Comparison of ENCODE assay signal across 5 fruit fly cellular contexts in genomic region chrX:8890974-8891373, dm6.
A peak's percentile ranks its signal among the peaks of the same experiment; 100 is the strongest.
TF ChIP-seq lines count a peak whose summit lies in the region.

No protein-coding gene starts in this region.

- no peak for TF ChIP-seq CTCF in whole organism, embryonic (GFP tag; optimal IDR thresholded peaks at IDR 0.05; lab: Kevin White, UChicago)

TF ChIP-seq in whole organism, adult, 20 proteins besides CTCF, POLR2A, EP300 and RAD21:
- TF ChIP-seq bab1 (GFP tag; optimal IDR thresholded peaks at IDR 0.05; lab: Kevin White, UChicago) (no peak), CG5204 (GFP tag; optimal IDR thresholded peaks at IDR 0.05; lab: Kevin White, UChicago) (peak; percentile 34), cic (GFP tag; optimal IDR thresholded peaks at IDR 0.05; lab: Kevin White, UChicago) (no peak), CG7101 (tag; optimal IDR thresholded peaks at IDR 0.05; lab: Kevin White, UChicago) (no peak)

TF ChIP-seq in whole organism, embryonic, 481 proteins besides CTCF, POLR2A, EP300 and RAD21 (continues in another document):
- TF ChIP-seq pan (optimal IDR thresholded peaks at IDR 0.05; lab: Kevin White, UChicago) (no peak), pan (GFP tag; optimal IDR thresholded peaks at IDR 0.05 in 1 of 2, IDR thresholded peaks at IDR 0.05 in 1 of 2) (peak in 1 of 2 experiments; percentile 20), crp (GFP tag; optimal IDR thresholded peaks at IDR 0.05; lab: Kevin White, UChicago) (no peak), bsh (GFP tag; optimal IDR thresholded peaks at IDR 0.05; lab: Kevin White, UChicago) (peak in 1 of 2 experiments; percentile 39), chm (GFP tag; IDR thresholded peaks at IDR 0.05; lab: Robert Waterston, UW) (no peak), CG14050 (GFP tag; IDR thresholded peaks at IDR 0.05; lab: Robert Waterston, UW) (0 out of 3 replicates have a peak, but pooled peaks have one; percentile 9), E2f2 (GFP tag; IDR thresholded peaks at IDR 0.05; lab: Robert Waterston, UW) (no peak), CG9609 (GFP tag; optimal IDR thresholded peaks at IDR 0.05; lab: Kevin White, UChicago) (peak; percentile 13), CG11093 (GFP tag; IDR thresholded peaks at IDR 0.05; lab: Robert Waterston, UW) (no peak), Atf6 (GFP tag; IDR thresholded peaks at IDR 0.05; lab: Robert Waterston, UW) (0 out of 2 replicates have a peak, but pooled peaks have one; percentile 9), Atf3 (GFP tag; optimal IDR thresholded peaks at IDR 0.05; lab: Kevin White, UChicago) (no peak), NfI (GFP tag; optimal IDR thresholded peaks at IDR 0.05; lab: Kevin White, UChicago) (no peak), HLH4C (GFP tag; IDR thresholded peaks at IDR 0.05; lab: Robert Waterston, UW; ENCODE audit: partially characterized antibody) (no peak), dimm (GFP tag; IDR thresholded peaks at IDR 0.05; lab: Robert Waterston, UW) (no peak), her (GFP tag; optimal IDR thresholded peaks at IDR 0.05; lab: Kevin White, UChicago) (no peak), Sry-δ (GFP tag; optimal IDR thresholded peaks at IDR 0.05; lab: Kevin White, UChicago) (no peak), CG2120 (GFP tag; optimal IDR thresholded peaks at IDR 0.05; lab: Kevin White, UChicago) (peak; percentile 29), Blimp-1 (GFP tag; optimal IDR thresholded peaks at IDR 0.05; lab: Kevin White, UChicago) (no peak), hbn (GFP tag; IDR thresholded peaks at IDR 0.05; lab: Robert Waterston, UW; ENCODE audit: partially characterized antibody) (no peak), Dll (GFP tag; IDR thresholded peaks at IDR 0.05; lab: Robert Waterston, UW; ENCODE audit: partially characterized antibody) (no peak), GATAe (GFP tag; conservative IDR thresholded peaks at IDR 0.05; lab: Robert Waterston, UW) (no peak)

TF ChIP-seq in whole organism, prepupa, 60 proteins besides CTCF, POLR2A, EP300 and RAD21 (continues in another document):
- TF ChIP-seq CG16779 (tag; optimal IDR thresholded peaks at IDR 0.05; lab: Kevin White, UChicago) (no peak), CG3919 (GFP tag; optimal IDR thresholded peaks at IDR 0.05; lab: Kevin White, UChicago) (peak; percentile 25), CG11762 (GFP tag; optimal IDR thresholded peaks at IDR 0.05; lab: Kevin White, UChicago; ENCODE audit: insufficient read depth) (peak; percentile 31), cyc (GFP tag; optimal IDR thresholded peaks at IDR 0.05; lab: Kevin White, UChicago) (peak; percentile 43), Sox14 (GFP tag; optimal IDR thresholded peaks at IDR 0.05; lab: Kevin White, UChicago) (peak; percentile 55), CG1621 (tag; optimal IDR thresholded peaks at IDR 0.05; lab: Kevin White, UChicago) (no peak), fd59A (GFP tag; optimal IDR thresholded peaks at IDR 0.05; lab: Kevin White, UChicago) (peak; percentile 11), CG10669 (GFP tag; optimal IDR thresholded peaks at IDR 0.05; lab: Kevin White, UChicago) (peak; percentile 18), Ets96B (tag; optimal IDR thresholded peaks at IDR 0.05; lab: Kevin White, UChicago) (no peak), Smox (GFP tag; optimal IDR thresholded peaks at IDR 0.05; lab: Kevin White, UChicago) (peak; percentile 21), acj6 (GFP tag; optimal IDR thresholded peaks at IDR 0.05; lab: Kevin White, UChicago) (peak; percentile 19), CG34406 (GFP tag; optimal IDR thresholded peaks at IDR 0.05; lab: Kevin White, UChicago) (peak; percentile 40), Gug (GFP tag; IDR thresholded peaks at IDR 0.05; lab: Robert Waterston, UW) (peak; percentile 28; the same call in 1 of the 2 replicates), Lpt (GFP tag; optimal IDR thresholded peaks at IDR 0.05; lab: Kevin White, UChicago) (peak; percentile 54), net (GFP tag; optimal IDR thresholded peaks at IDR 0.05; lab: Kevin White, UChicago) (peak; percentile 36), CG15336 (GFP tag; IDR thresholded peaks at IDR 0.05; lab: Robert Waterston, UW) (peak; percentile 80), dsx (GFP tag; optimal IDR thresholded peaks at IDR 0.05; lab: Kevin White, UChicago; ENCODE audit: poor library complexity, severe bottlenecking) (no peak), svp (GFP tag; lab: Kevin White, UChicago) (peak; percentile 75), spab (GFP tag; optimal IDR thresholded peaks at IDR 0.05; lab: Kevin White, UChicago) (peak; percentile 16), CG10631 (GFP tag; optimal IDR thresholded peaks at IDR 0.05; lab: Kevin White, UChicago) (peak; percentile 45), CG11294 (GFP tag; IDR thresholded peaks at IDR 0.05; lab: Robert Waterston, UW) (peak; percentile 32; the same call in 1 of the 2 replicates), Eip93F (GFP tag; optimal IDR thresholded peaks at IDR 0.05; lab: Kevin White, UChicago) (no peak)

TF ChIP-seq in whole organism, pupa, 21 proteins besides CTCF, POLR2A, EP300 and RAD21:
- TF ChIP-seq CG32121 (GFP tag; IDR thresholded peaks at IDR 0.05; lab: Robert Waterston, UW) (peak; percentile 81), CG12605 (GFP tag; IDR thresholded peaks at IDR 0.05; lab: Robert Waterston, UW) (0 out of 2 replicates have a peak, but pooled peaks have one; percentile 15), fd96Ca (GFP tag; IDR thresholded peaks at IDR 0.05; lab: Robert Waterston, UW) (peak; percentile 85), CG14655 (GFP tag; optimal IDR thresholded peaks at IDR 0.05; lab: Kevin White, UChicago) (peak; percentile 65), CG15710 (tag; optimal IDR thresholded peaks at IDR 0.05; lab: Kevin White, UChicago) (peak; percentile 34), Pif1A (GFP tag; optimal IDR thresholded peaks at IDR 0.05; lab: Kevin White, UChicago) (peak; percentile 55), Pif1B (GFP tag; optimal IDR thresholded peaks at IDR 0.05; lab: Kevin White, UChicago) (peak; percentile 20), CG10348 (GFP tag; IDR thresholded peaks at IDR 0.05; lab: Robert Waterston, UW) (no peak), Ets98B (GFP tag; IDR thresholded peaks at IDR 0.05; lab: Robert Waterston, UW) (peak; percentile 76), rn (GFP tag; IDR thresholded peaks at IDR 0.05; lab: Robert Waterston, UW) (no peak), gl (tag; optimal IDR thresholded peaks at IDR 0.05; lab: Kevin White, UChicago) (no peak), CG8301 (tag; optimal IDR thresholded peaks at IDR 0.05; lab: Kevin White, UChicago) (peak; percentile 70), CG8159 (tag; optimal IDR thresholded peaks at IDR 0.05; lab: Kevin White, UChicago) (peak; percentile 24), EcR (GFP tag; optimal IDR thresholded peaks at IDR 0.05; lab: Kevin White, UChicago) (no peak), CG34367 (tag; optimal IDR thresholded peaks at IDR 0.05; lab: Kevin White, UChicago) (no peak), CG4496 (GFP tag; IDR thresholded peaks at IDR 0.05; lab: Robert Waterston, UW) (peak; percentile 78; the same call in 2 of the 3 replicates), CG17806 (tag; optimal IDR thresholded peaks at IDR 0.05; lab: Kevin White, UChicago) (peak; percentile 13), CG9948 (tag; optimal IDR thresholded peaks at IDR 0.05; lab: Kevin White, UChicago) (peak; percentile 4), Snoo (tag; optimal IDR thresholded peaks at IDR 0.05; lab: Kevin White, UChicago) (no peak), D1 (tag; optimal IDR thresholded peaks at IDR 0.05; lab: Kevin White, UChicago) (no peak), CG13204 (GFP tag; optimal IDR thresholded peaks at IDR 0.05; lab: Kevin White, UChicago) (no peak)

TF ChIP-seq in whole organism, wandering third instar larva, 38 proteins besides CTCF, POLR2A, EP300 and RAD21:
- TF ChIP-seq foxo (GFP tag; optimal IDR thresholded peaks at IDR 0.05; lab: Kevin White, UChicago), result peak in 1 of 2 experiments; percentile 56
- TF ChIP-seq ey (GFP tag; optimal IDR thresholded peaks at IDR 0.05; lab: Kevin White, UChicago), result peak; percentile 56
- TF ChIP-seq GATAd (GFP tag; optimal IDR thresholded peaks at IDR 0.05; lab: Kevin White, UChicago), result no peak
- TF ChIP-seq CG32264 (GFP tag; optimal IDR thresholded peaks at IDR 0.05; lab: Kevin White, UChicago), result no peak
- TF ChIP-seq Hnf4 (GFP tag; optimal IDR thresholded peaks at IDR 0.05; lab: Kevin White, UChicago), result peak; percentile 22
- peak; percentile 57 for TF ChIP-seq HLH106 (tag; optimal IDR thresholded peaks at IDR 0.05; lab: Kevin White, UChicago)
- peak; percentile 47 for TF ChIP-seq rgr (GFP tag; optimal IDR thresholded peaks at IDR 0.05; lab: Kevin White, UChicago)
- TF ChIP-seq lola (GFP tag; optimal IDR thresholded peaks at IDR 0.05; lab: Kevin White, UChicago), result no peak
- peak; percentile 60 for TF ChIP-seq h (GFP tag; optimal IDR thresholded peaks at IDR 0.05; lab: Kevin White, UChicago)
- no peak for TF ChIP-seq Sp1 (GFP tag; optimal IDR thresholded peaks at IDR 0.05; lab: Kevin White, UChicago)
- TF ChIP-seq sage (GFP tag; optimal IDR thresholded peaks at IDR 0.05; lab: Kevin White, UChicago), result no peak
- peak; percentile 27 for TF ChIP-seq dmrt93B (GFP tag; optimal IDR thresholded peaks at IDR 0.05; lab: Kevin White, UChicago)
TF ChIP-seq in whole organism, wandering third instar larva: peak in this region for 7.
